Fruit fly (Drosophila melanogaster) whole organism, embryonic: ENCODE results near the gene Kaz1-ORFB.

Source experiments
- C15 ChIP-seq: fragments of 200-800 bp; sonication (Bioruptor generic); IDR thresholded peaks from 3 replicates; pipeline ENCODE4 v1.3.6; 2022; ENCODE audit warnings: missing biosample characterization, missing genetic modification characterization
- CG10462 ChIP-seq: fragments of 200-800 bp; sonication (Bioruptor generic); optimal IDR thresholded peaks from 2 replicates; lab custom pipeline; 2016; ENCODE audit warnings: missing biosample characterization, missing genetic modification characterization
- CG10565 ChIP-seq: fragments of 200-800 bp; sonication (Bioruptor generic); optimal IDR thresholded peaks from 3 replicates; lab custom pipeline; 2016; ENCODE audit warnings: missing biosample characterization, mild to moderate bottlenecking, missing genetic modification characterization
- CG15269 ChIP-seq: fragments of 200-800 bp; sonication (Bioruptor generic); optimal IDR thresholded peaks from 2 replicates; lab custom pipeline; 2018; ENCODE audit warnings: missing biosample characterization, mild to moderate bottlenecking, missing genetic modification characterization, moderate library complexity
- CG17186 ChIP-seq: fragments of 200-800 bp; sonication (Bioruptor generic); optimal IDR thresholded peaks from 3 replicates; lab custom pipeline; 2017; ENCODE audit warnings: missing biosample characterization, missing genetic modification reagents, missing genetic modification characterization
- CG1792 ChIP-seq: fragments of 200-800 bp; sonication (Bioruptor generic); optimal IDR thresholded peaks from 2 replicates; lab custom pipeline; 2016; ENCODE audit warnings: missing biosample characterization, missing genetic modification characterization
- CG31224 ChIP-seq: fragments of 200-800 bp; sonication (Bioruptor generic); IDR thresholded peaks from 2 replicates; pipeline ENCODE4 v1.3.6; 2022; ENCODE audit warnings: missing biosample characterization, missing genetic modification characterization
- CG3838 ChIP-seq: fragments of 200-800 bp; sonication (Bioruptor generic); optimal IDR thresholded peaks from 3 replicates; lab custom pipeline; 2016; ENCODE audit warnings: missing biosample characterization, missing genetic modification characterization
- CG3847 ChIP-seq: fragments of 200-800 bp; sonication (Bioruptor generic); IDR thresholded peaks from 2 replicates; pipeline ENCODE4 v1.3.6; 2022; ENCODE audit warnings: missing biosample characterization, missing genetic modification characterization
- CG6272 ChIP-seq: fragments of 200-800 bp; sonication (Bioruptor generic); IDR thresholded peaks from 2 replicates; pipeline ENCODE4 v1.3.6; 2022; ENCODE audit warnings: missing biosample characterization, missing genetic modification characterization
- CG7786 ChIP-seq: fragments of 200-800 bp; sonication (Bioruptor generic); optimal IDR thresholded peaks from 2 replicates; lab custom pipeline; 2016; ENCODE audit warnings: missing biosample characterization, missing genetic modification characterization
- CG7839 ChIP-seq: fragments of 200-800 bp; sonication (Bioruptor generic); optimal IDR thresholded peaks from 3 replicates; lab custom pipeline; 2018; ENCODE audit warnings: missing biosample characterization, mild to moderate bottlenecking, missing genetic modification characterization, moderate library complexity
- CG9609 ChIP-seq: fragments of 200-800 bp; sonication (Bioruptor generic); optimal IDR thresholded peaks from 3 replicates; lab custom pipeline; 2016; ENCODE audit warnings: missing biosample characterization, missing genetic modification characterization
- CG9797 ChIP-seq: fragments of 200-800 bp; sonication (Bioruptor generic); optimal IDR thresholded peaks from 3 replicates; lab custom pipeline; 2018; ENCODE audit warnings: missing biosample characterization, mild to moderate bottlenecking, missing genetic modification characterization
- CTCF ChIP-seq: fragments of 200-800 bp; sonication (Bioruptor generic); optimal IDR thresholded peaks from 2 replicates; lab custom pipeline; 2017; ENCODE audit warnings: missing biosample characterization, mild to moderate bottlenecking, missing genetic modification characterization, moderate library complexity
- CrebB ChIP-seq: fragments of 200-800 bp; sonication (Bioruptor generic); optimal IDR thresholded peaks from 3 replicates; lab custom pipeline; 2018; ENCODE audit warnings: missing biosample characterization, mild to moderate bottlenecking, missing genetic modification characterization
- Dip2 ChIP-seq: fragments of 200-800 bp; sonication (Bioruptor generic); IDR thresholded peaks from 2 replicates; pipeline ENCODE4 v1.3.6; 2022; ENCODE audit warnings: missing biosample characterization, missing genetic modification characterization
- Hey ChIP-seq: fragments of 200-800 bp; sonication (Bioruptor generic); optimal IDR thresholded peaks from 3 replicates; lab custom pipeline; 2018; ENCODE audit warnings: missing biosample characterization, mild to moderate bottlenecking, missing genetic modification characterization
- Hr3 ChIP-seq: fragments of 200-800 bp; sonication (Bioruptor generic); optimal IDR thresholded peaks from 3 replicates; lab custom pipeline; 2016; ENCODE audit warnings: missing biosample characterization, missing genetic modification characterization
- Hr78 ChIP-seq, 2 experiments: fragments of 200-800 bp in 1 of 2; fragments of >200 bp in 1 of 2; sonication (Bioruptor generic) in 1 of 2; optimal IDR thresholded peaks; 2 replicates each; lab custom pipeline; 2017 to 2019; ENCODE audit warnings: missing biosample characterization in 2 of 2, missing genetic modification characterization in 2 of 2, mild to moderate bottlenecking in 1 of 2, moderate library complexity in 1 of 2
- Hsf ChIP-seq: fragments of 200-800 bp; sonication (Bioruptor generic); optimal IDR thresholded peaks from 3 replicates; lab custom pipeline; 2016; ENCODE audit warnings: missing biosample characterization, missing genetic modification characterization
- NK7.1 ChIP-seq: fragments of 200-800 bp; sonication (Bioruptor generic); optimal IDR thresholded peaks from 3 replicates; lab custom pipeline; 2016; ENCODE audit warnings: missing biosample characterization, missing genetic modification characterization
- Pdp1 ChIP-seq, 2 experiments: fragments of 200-800 bp; sonication (Bioruptor generic); optimal IDR thresholded peaks; 3 replicates each; lab custom pipeline; 2016; ENCODE audit warnings: missing biosample characterization in 2 of 2, missing genetic modification characterization in 2 of 2, mild to moderate bottlenecking in 1 of 2, moderate library complexity in 1 of 2
- Rx ChIP-seq: fragments of 200-800 bp; sonication (Bioruptor generic); IDR thresholded peaks from 2 replicates; pipeline ENCODE4 v1.3.6; 2022; ENCODE audit warnings: missing biosample characterization, missing genetic modification characterization
- ase ChIP-seq: fragments of 200-800 bp; sonication (Bioruptor generic); IDR thresholded peaks from 3 replicates; pipeline ENCODE4 v1.3.6; 2022; ENCODE audit warnings: missing biosample characterization, missing genetic modification characterization
- ash1 ChIP-seq: fragments of 200-800 bp; sonication (Bioruptor generic); optimal IDR thresholded peaks from 2 replicates; lab custom pipeline; 2018; ENCODE audit warnings: missing biosample characterization, mild to moderate bottlenecking, missing genetic modification characterization
- az2 ChIP-seq: fragments of 200-800 bp; sonication (Bioruptor generic); optimal IDR thresholded peaks from 3 replicates; lab custom pipeline; 2016; ENCODE audit warnings: missing biosample characterization, missing genetic modification characterization
- da ChIP-seq: fragments of 200-800 bp; sonication (Bioruptor generic); optimal IDR thresholded peaks from 2 replicates; lab custom pipeline; 2016; ENCODE audit warnings: missing biosample characterization, missing genetic modification characterization
- danr ChIP-seq: fragments of 200-800 bp; sonication (Bioruptor generic); IDR thresholded peaks from 2 replicates; pipeline ENCODE4 v1.3.6; 2022; ENCODE audit warnings: missing biosample characterization, missing genetic modification characterization
- dmrt11E ChIP-seq: fragments of 200-800 bp; sonication (Bioruptor generic); optimal IDR thresholded peaks from 3 replicates; lab custom pipeline; 2018; ENCODE audit warnings: missing biosample characterization, mild to moderate bottlenecking, missing genetic modification characterization, moderate library complexity
- ems ChIP-seq: fragments of 200-800 bp; sonication (Bioruptor generic); optimal IDR thresholded peaks from 3 replicates; lab custom pipeline; 2016; ENCODE audit warnings: missing biosample characterization, missing genetic modification characterization
- jumu ChIP-seq: fragments of 200-800 bp; sonication (Bioruptor generic); optimal IDR thresholded peaks from 3 replicates; lab custom pipeline; 2016; ENCODE audit warnings: missing biosample characterization, missing genetic modification characterization
- kah ChIP-seq: fragments of 200-800 bp; sonication (Bioruptor generic); optimal IDR thresholded peaks from 2 replicates; lab custom pipeline; 2018; ENCODE audit warnings: missing biosample characterization, mild to moderate bottlenecking, missing genetic modification characterization
- lilli ChIP-seq: fragments of 200-800 bp; sonication (Bioruptor generic); optimal IDR thresholded peaks from 3 replicates; lab custom pipeline; 2016; ENCODE audit warnings: missing biosample characterization, missing genetic modification characterization
- maf-S ChIP-seq: fragments of 200-800 bp; sonication (Bioruptor generic); optimal IDR thresholded peaks from 2 replicates; lab custom pipeline; 2016; ENCODE audit warnings: missing biosample characterization, missing genetic modification characterization
- mam ChIP-seq: fragments of 200-800 bp; sonication (Bioruptor generic); optimal IDR thresholded peaks from 3 replicates; lab custom pipeline; 2016; ENCODE audit warnings: missing biosample characterization, missing genetic modification characterization
- mirr ChIP-seq: fragments of 200-800 bp; sonication (Bioruptor generic); optimal IDR thresholded peaks from 3 replicates; lab custom pipeline; 2018; ENCODE audit warnings: missing biosample characterization, mild to moderate bottlenecking, missing genetic modification characterization
- onecut ChIP-seq: fragments of 200-800 bp; sonication (Bioruptor generic); IDR thresholded peaks from 2 replicates; pipeline ENCODE4 v1.3.6; 2022; ENCODE audit warnings: missing biosample characterization, missing genetic modification characterization
- pnt ChIP-seq: fragments of 200-800 bp; sonication (Bioruptor generic); optimal IDR thresholded peaks from 3 replicates; lab custom pipeline; 2016; ENCODE audit warnings: missing biosample characterization, missing genetic modification characterization
- psq ChIP-seq: fragments of 200-800 bp; sonication (Bioruptor generic); optimal IDR thresholded peaks from 2 replicates; lab custom pipeline; 2017; ENCODE audit warnings: missing biosample characterization, missing genetic modification characterization
- rib ChIP-seq: fragments of 200-800 bp; sonication (Bioruptor generic); IDR thresholded peaks from 2 replicates; pipeline ENCODE4 v1.3.6; 2022; ENCODE audit warnings: missing biosample characterization, missing genetic modification characterization
- slbo ChIP-seq: fragments of 200-800 bp; sonication (Bioruptor generic); IDR thresholded peaks from 2 replicates; pipeline ENCODE4 v1.3.6; 2022; ENCODE audit warnings: missing biosample characterization, missing genetic modification characterization
- so ChIP-seq: fragments of 200-800 bp; sonication (Bioruptor generic); IDR thresholded peaks from 3 replicates; pipeline ENCODE4 v1.3.6; 2022; ENCODE audit warnings: missing biosample characterization, missing genetic modification characterization
- tna ChIP-seq: fragments of 200-800 bp; sonication (Bioruptor generic); IDR thresholded peaks from 2 replicates; pipeline ENCODE4 v1.3.6; 2022; ENCODE audit warnings: missing biosample characterization, missing genetic modification characterization; ENCODE audit not compliant: partially characterized antibody
- unc-4 ChIP-seq: fragments of 200-800 bp; sonication (Bioruptor generic); IDR thresholded peaks from 2 replicates; pipeline ENCODE4 v1.3.6; 2022; ENCODE audit warnings: missing biosample characterization, missing genetic modification characterization; ENCODE audit not compliant: partially characterized antibody
- wek ChIP-seq: fragments of 200-800 bp; sonication (Bioruptor generic); optimal IDR thresholded peaks from 3 replicates; lab custom pipeline; 2018; ENCODE audit warnings: missing biosample characterization, mild to moderate bottlenecking, missing genetic modification characterization, moderate library complexity
- yki ChIP-seq: fragments of >200 bp; optimal IDR thresholded peaks from 3 replicates; lab custom pipeline; 2018
- zfh2 ChIP-seq: fragments of 200-800 bp; sonication (Bioruptor generic); optimal IDR thresholded peaks from 2 replicates; lab custom pipeline; 2016; ENCODE audit warnings: missing biosample characterization, missing genetic modification characterization

Gene Kaz1-ORFB

dm6 chr3L:248226-248758 lies 31.9 kb downstream of the Kaz1-ORFB start (continued):
- TF ChIP-seq danr (GFP tag; lab: Robert Waterston, UW) (no peak), tna (GFP tag; lab: Robert Waterston, UW) (no peak), dmrt11E (no peak)

dm6 chr3L:257618-258475 lies 41.4 kb downstream of the Kaz1-ORFB start, which contains the start of the genes DIP2 and wac:
DIP2 (minus strand) TSS chr3L:257954.
wac (plus strand) TSS chr3L:258176.
- TF ChIP-seq Hr3 (peak; percentile 75), zfh2 (peak; percentile 93), mam (peak; percentile 93), Dip2 (no peak), CrebB (tag; lab: Kevin White, UChicago) (no peak), CG9609 (GFP tag; lab: Kevin White, UChicago) (peak; percentile 82), pnt (GFP tag; lab: Kevin White, UChicago) (peak; percentile 75), slbo (GFP tag; lab: Robert Waterston, UW) (peak; percentile 89), CG9797 (GFP tag; lab: Kevin White, UChicago) (peak; percentile 89), wek (GFP tag; lab: Kevin White, UChicago) (no peak), so (GFP tag; lab: Robert Waterston, UW) (peak; percentile 73; the same call in 2 of the 3 replicates), rib (GFP tag; lab: Robert Waterston, UW) (no peak), mirr (GFP tag; lab: Kevin White, UChicago) (peak; percentile 48), CG3838 (GFP tag; lab: Kevin White, UChicago) (peak; percentile 54), CG6272 (GFP tag; lab: Robert Waterston, UW) (peak; percentile 77), lilli (peak; percentile 93), ase (peak; percentile 65), CG10565 (no peak), jumu (GFP tag; lab: Kevin White, UChicago) (peak; percentile 93), CG15269 (tag; lab: Kevin White, UChicago) (no peak), psq (peak; percentile 28), ems (peak; percentile 82), CG3847 (GFP tag; lab: Robert Waterston, UW) (peak; percentile 77), kah (GFP tag; lab: Kevin White, UChicago) (no peak), maf-S (peak; percentile 64), CG10462 (GFP tag; lab: Kevin White, UChicago) (peak; percentile 41), Hey (tag; lab: Kevin White, UChicago) (no peak), CG7839 (tag; lab: Kevin White, UChicago) (no peak), CTCF (peak; percentile 59), CG7786 (GFP tag; lab: Kevin White, UChicago) (peak; percentile 81), Rx (GFP tag; lab: Robert Waterston, UW) (peak; percentile 34), ash1 (GFP tag; lab: Kevin White, UChicago) (peak; percentile 27), CG17186 (GFP tag; lab: Kevin White, UChicago) (peak; percentile 84), yki (no peak), az2 (GFP tag; lab: Kevin White, UChicago) (peak; percentile 79), Hr78 (GFP tag; optimal IDR thresholded peaks at IDR 0.05; lab: Kevin White, UChicago) (no peak), C15 (GFP tag; lab: Robert Waterston, UW) (no peak), da (GFP tag; lab: Kevin White, UChicago) (peak; percentile 69), NK7.1 (GFP tag; lab: Kevin White, UChicago) (peak; percentile 67), CG31224 (peak; percentile 55), onecut (GFP tag; lab: Robert Waterston, UW) (peak; percentile 91), Hsf (GFP tag; lab: Kevin White, UChicago) (peak; percentile 88), unc-4 (GFP tag; lab: Robert Waterston, UW) (peak; percentile 95), CG1792 (peak; percentile 69), Pdp1 (GFP tag; optimal IDR thresholded peaks at IDR 0.05; lab: Kevin White, UChicago) (peak; percentile 84 to 94)
